Fruit fly (Drosophila melanogaster): Measurements from ENCODE around the gene MME1.

The MME1 gene

DNA sequence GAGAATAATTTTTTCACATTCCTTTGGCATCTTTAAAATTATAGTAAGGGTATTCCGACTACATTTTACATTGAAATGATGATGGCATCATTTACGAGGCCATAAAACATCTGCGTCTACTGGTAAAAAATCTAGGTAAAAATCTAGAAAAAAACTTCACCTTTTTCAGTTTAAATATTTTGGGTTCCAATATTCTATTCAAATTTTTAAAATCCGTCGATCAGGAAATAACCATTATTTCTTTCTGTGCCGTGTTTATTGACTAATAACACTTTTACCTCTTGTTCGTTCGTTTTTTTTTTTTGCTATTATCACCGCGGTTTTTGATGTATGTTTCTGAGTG, 12.0 kb downstream of the MME1 start (continued):
- TF ChIP-seq PHDP (tag; optimal IDR thresholded peaks at IDR 0.05) (peak; percentile 44), CG14860 (GFP tag; IDR thresholded peaks at IDR 0.05; ENCODE audit: partially characterized antibody) (no peak), Fer2 (tag; optimal IDR thresholded peaks at IDR 0.05) (no peak), Abd-B (GFP tag; optimal IDR thresholded peaks at IDR 0.05) (peak; percentile 72), vvl (GFP tag; IDR thresholded peaks at IDR 0.05) (peak; percentile 70; the same call in 1 of the 2 replicates), CG34224 (GFP tag; IDR thresholded peaks at IDR 0.05; ENCODE audit: partially characterized antibody) (no peak), da (GFP tag; optimal IDR thresholded peaks at IDR 0.05) (no peak), Dek (tag; optimal IDR thresholded peaks at IDR 0.05) (peak; percentile 57), hb (GFP tag; IDR thresholded peaks at IDR 0.05; ENCODE audit: partially characterized antibody) (no peak), ro (GFP tag; IDR thresholded peaks at IDR 0.05) (no peak), abd-A (tag; optimal IDR thresholded peaks at IDR 0.05) (no peak), CG6689 (GFP tag; IDR thresholded peaks at IDR 0.05) (peak; percentile 79), bowl (GFP tag; IDR thresholded peaks at IDR 0.05) (no peak), crc (GFP tag; optimal IDR thresholded peaks at IDR 0.05) (peak; percentile 16), CG18476 (GFP tag; optimal IDR thresholded peaks at IDR 0.05) (no peak), CG30431 (GFP tag; optimal IDR thresholded peaks at IDR 0.05) (no peak), hkb (optimal IDR thresholded peaks at IDR 0.05) (no peak), hkb (GFP tag; IDR thresholded peaks at IDR 0.05) (peak; percentile 74), CG1602 (GFP tag; optimal IDR thresholded peaks at IDR 0.05) (peak; percentile 50), CG15269 (tag; optimal IDR thresholded peaks at IDR 0.05) (peak; percentile 62), zfh1 (GFP tag; IDR thresholded peaks at IDR 0.05) (0 out of 3 replicates have a peak, but pooled peaks have one; percentile 46), Asciz (GFP tag; optimal IDR thresholded peaks at IDR 0.05) (peak; percentile 46), run (tag; optimal IDR thresholded peaks at IDR 0.05) (peak; percentile 19), zf30C (GFP tag; optimal IDR thresholded peaks at IDR 0.05) (peak; percentile 67), Sry-δ (GFP tag; optimal IDR thresholded peaks at IDR 0.05) (no peak), Hand (GFP tag; optimal IDR thresholded peaks at IDR 0.05) (no peak), cas (GFP tag; IDR thresholded peaks at IDR 0.05) (no peak), en (GFP tag; optimal IDR thresholded peaks at IDR 0.05) (peak; percentile 56), jing (GFP tag; optimal IDR thresholded peaks at IDR 0.05) (no peak), Fer3 (tag; optimal IDR thresholded peaks at IDR 0.05) (peak; percentile 43), Rx (GFP tag; IDR thresholded peaks at IDR 0.05) (peak; percentile 2; the same call in 1 of the 2 replicates), HLHmδ (GFP tag; optimal IDR thresholded peaks at IDR 0.05) (no peak), mirr (GFP tag; optimal IDR thresholded peaks at IDR 0.05) (no peak), tll (GFP tag; optimal IDR thresholded peaks at IDR 0.05) (no peak), sim (GFP tag; IDR thresholded peaks at IDR 0.05) (0 out of 2 replicates have a peak, but pooled peaks have one; percentile 23), ken (GFP tag; IDR thresholded peaks at IDR 0.05) (0 out of 3 replicates have a peak, but pooled peaks have one; percentile 44), rib (GFP tag; IDR thresholded peaks at IDR 0.05) (no peak), Antp (GFP tag; optimal IDR thresholded peaks at IDR 0.05) (peak; percentile 20), Bgb (GFP tag; IDR thresholded peaks at IDR 0.05; ENCODE audit: partially characterized antibody) (no peak), z (GFP tag; IDR thresholded peaks at IDR 0.05) (no peak), CG15479 (GFP tag; optimal IDR thresholded peaks at IDR 0.05) (no peak), ttk (GFP tag; IDR thresholded peaks at IDR 0.05) (no peak; the same call in 1 of the 2 replicates), CG11560 (tag; IDR thresholded peaks at IDR 0.05) (no peak), CG15514 (GFP tag; optimal IDR thresholded peaks at IDR 0.05) (peak; percentile 39), sqz (GFP tag; optimal IDR thresholded peaks at IDR 0.05) (no peak), jumu (GFP tag; optimal IDR thresholded peaks at IDR 0.05) (peak; percentile 51), oc (tag; optimal IDR thresholded peaks at IDR 0.05) (no peak), ci (GFP tag; IDR thresholded peaks at IDR 0.05) (peak; percentile 66; the same call in 2 of the 3 replicates), exex (tag; optimal IDR thresholded peaks at IDR 0.05) (no peak), gcm2 (GFP tag; optimal IDR thresholded peaks at IDR 0.05) (peak; percentile 62), CG10462 (GFP tag; optimal IDR thresholded peaks at IDR 0.05) (no peak)
